Worm (Caenorhabditis elegans) whole organism, L3 larva: Measurements from ENCODE around the gene tpi-1.

Experiments
- ZK546.5 ChIP-seq: sonication (generic microtip); optimal IDR thresholded peaks from 2 replicates; lab custom pipeline; 2017; ENCODE audit warnings: missing biosample characterization, missing genetic modification characterization
- ama-1 ChIP-seq: fragments of 150-350 bp; optimal IDR thresholded peaks from 2 replicates; lab custom pipeline; 2018
- ceh-28 ChIP-seq: fragments of 150-350 bp; optimal IDR thresholded peaks from 2 replicates; lab custom pipeline; 2014; ENCODE audit warnings: missing biosample characterization, missing genetic modification reagents, missing genetic modification characterization
- ceh-9 ChIP-seq: sonication (generic microtip); optimal IDR thresholded peaks from 2 replicates; lab custom pipeline; 2018; ENCODE audit warnings: missing biosample characterization, missing genetic modification characterization
- daf-12 ChIP-seq: fragments of 150-350 bp; optimal IDR thresholded peaks from 2 replicates; lab custom pipeline; 2014; ENCODE audit warnings: missing biosample characterization, missing genetic modification reagents, missing genetic modification characterization
- elt-1 ChIP-seq: fragments of 150-350 bp; optimal IDR thresholded peaks from 2 replicates; lab custom pipeline; 2014; ENCODE audit warnings: missing biosample characterization, missing genetic modification characterization
- elt-2 ChIP-seq: sonication (generic microtip); optimal IDR thresholded peaks from 2 replicates; lab custom pipeline; 2016; ENCODE audit warnings: missing genetic modification reagents, mild to moderate bottlenecking, missing genetic modification characterization, missing compliant biosample characterization
- elt-3 ChIP-seq, 3 experiments: fragments of 150-350 bp in 1 of 3; sonication (generic microtip) in 2 of 3; optimal IDR thresholded peaks; 2 replicates in 2 of 3; 4 replicates in 1 of 3; lab custom pipeline; 2014 to 2017; ENCODE audit warnings: missing biosample characterization in 3 of 3, missing genetic modification characterization in 3 of 3
- eor-1 ChIP-seq, 2 experiments: fragments of 150-350 bp; optimal IDR thresholded peaks; 2 replicates each; lab custom pipeline; 2014 to 2018; ENCODE audit warnings: missing biosample characterization in 2 of 2, missing genetic modification characterization in 2 of 2
- fkh-2 ChIP-seq: fragments of 150-350 bp; optimal IDR thresholded peaks from 2 replicates; lab custom pipeline; 2014; ENCODE audit warnings: missing biosample characterization, missing genetic modification reagents, missing genetic modification characterization
- hmg-11 ChIP-seq: sonication (generic microtip); optimal IDR thresholded peaks from 2 replicates; lab custom pipeline; 2016; ENCODE audit warnings: missing genetic modification characterization, missing compliant biosample characterization
- jun-1 ChIP-seq: fragments of 150-350 bp; optimal IDR thresholded peaks from 2 replicates; lab custom pipeline; 2014; ENCODE audit warnings: missing biosample characterization, missing genetic modification reagents, missing genetic modification characterization
- lin-15B ChIP-seq: fragments of 150-350 bp; optimal IDR thresholded peaks from 2 replicates; lab custom pipeline; 2014; ENCODE audit warnings: missing biosample characterization, missing genetic modification characterization
- lsy-12 ChIP-seq: sonication (generic microtip); optimal IDR thresholded peaks from 2 replicates; lab custom pipeline; 2016; ENCODE audit warnings: mild to moderate bottlenecking, missing genetic modification characterization, missing compliant biosample characterization
- mdl-1 ChIP-seq: fragments of 150-350 bp; optimal IDR thresholded peaks from 2 replicates; lab custom pipeline; 2014; ENCODE audit warnings: missing biosample characterization, missing genetic modification characterization
- mml-1 ChIP-seq: fragments of 150-350 bp; sonication (generic microtip); optimal IDR thresholded peaks from 3 replicates; lab custom pipeline; 2014; ENCODE audit warnings: missing biosample characterization, missing genetic modification characterization
- nfya-1 ChIP-seq: sonication (generic microtip); optimal IDR thresholded peaks from 2 replicates; lab custom pipeline; 2017; ENCODE audit warnings: missing genetic modification characterization, mild to moderate bottlenecking, missing compliant biosample characterization, antibody characterized with exemption, moderate library complexity; ENCODE audit not compliant: insufficient read depth
- nhr-11 ChIP-seq: fragments of 150-350 bp; optimal IDR thresholded peaks from 2 replicates; lab custom pipeline; 2014; ENCODE audit warnings: missing biosample characterization, missing genetic modification characterization
- nhr-23 ChIP-seq: fragments of 150-350 bp; optimal IDR thresholded peaks from 2 replicates; lab custom pipeline; 2014; ENCODE audit warnings: missing biosample characterization, missing genetic modification reagents, missing genetic modification characterization
- nhr-28 ChIP-seq: fragments of 150-350 bp; optimal IDR thresholded peaks from 2 replicates; lab custom pipeline; 2014; ENCODE audit warnings: missing biosample characterization, missing genetic modification characterization
- nhr-43 ChIP-seq: sonication (generic microtip); optimal IDR thresholded peaks from 2 replicates; lab custom pipeline; 2016; ENCODE audit warnings: mild to moderate bottlenecking, missing genetic modification characterization, missing compliant biosample characterization; ENCODE audit not compliant: poor library complexity, severe bottlenecking
- nhr-67 ChIP-seq: fragments of 150-350 bp; optimal IDR thresholded peaks from 2 replicates; lab custom pipeline; 2014; ENCODE audit warnings: missing biosample characterization, missing genetic modification characterization
- pha-4 ChIP-seq: fragments of 150-350 bp; optimal IDR thresholded peaks from 2 replicates; lab custom pipeline; 2014; ENCODE audit warnings: missing biosample characterization, missing genetic modification reagents, missing genetic modification characterization
- pqm-1 ChIP-seq: fragments of 150-350 bp; optimal IDR thresholded peaks from 2 replicates; lab custom pipeline; 2017; ENCODE audit warnings: missing biosample characterization, missing genetic modification characterization, inconsistent platforms
- sea-2 ChIP-seq: fragments of 150-350 bp; sonication (generic microtip); optimal IDR thresholded peaks from 4 replicates; lab custom pipeline; 2014; ENCODE audit warnings: missing biosample characterization, missing genetic modification reagents, missing genetic modification characterization
- skn-1 ChIP-seq: fragments of 150-350 bp; optimal IDR thresholded peaks from 2 replicates; lab custom pipeline; 2014; ENCODE audit warnings: missing biosample characterization, missing genetic modification characterization
- snpc-4 ChIP-seq: fragments of 150-350 bp; optimal IDR thresholded peaks from 2 replicates; lab custom pipeline; 2014; ENCODE audit warnings: missing biosample characterization, missing genetic modification characterization
- tbx-2 ChIP-seq: sonication (generic microtip); optimal IDR thresholded peaks from 2 replicates; lab custom pipeline; 2016; ENCODE audit warnings: mild to moderate bottlenecking, missing genetic modification characterization, missing compliant biosample characterization
- unc-39 ChIP-seq: sonication (generic microtip); optimal IDR thresholded peaks from 4 replicates; lab custom pipeline; 2017; ENCODE audit warnings: missing biosample characterization, missing genetic modification characterization
- unc-62 ChIP-seq: fragments of 150-350 bp; sonication (generic microtip); optimal IDR thresholded peaks from 4 replicates; lab custom pipeline; 2014; ENCODE audit warnings: missing biosample characterization, missing genetic modification reagents, missing genetic modification characterization
- zag-1 ChIP-seq: fragments of 150-350 bp; optimal IDR thresholded peaks from 2 replicates; lab custom pipeline; 2014; ENCODE audit warnings: missing biosample characterization, missing genetic modification characterization
- ztf-11 ChIP-seq: fragments of 150-350 bp; optimal IDR thresholded peaks from 2 replicates; lab custom pipeline; 2014; ENCODE audit warnings: missing biosample characterization, missing genetic modification characterization
- ztf-4 ChIP-seq: fragments of 150-350 bp; optimal IDR thresholded peaks from 2 replicates; lab custom pipeline; 2014; ENCODE audit warnings: missing biosample characterization, missing genetic modification characterization

tpi-1 gene

ce11 chrII:12028707-12029106 lies 10.2 kb downstream of the tpi-1 start:
- peak; percentile 47 for TF ChIP-seq ceh-28 (tag; lab: Kevin White, UChicago)
- no peak for TF ChIP-seq zag-1
- no peak for TF ChIP-seq ZK546.5 (tag; lab: Kevin White, UChicago)

ce11 chrII:12027697-12028245 lies 11.2 kb downstream of the tpi-1 start, which contains the start of gene Y17G7B.8:
Gene Y17G7B.8 (minus strand): TSS chrII:12027747.
- TF ChIP-seq elt-2 (tag; lab: Kevin White, UChicago) (peak; percentile 84), ceh-9 (tag; lab: Kevin White, UChicago) (no peak), nhr-43 (tag; lab: Kevin White, UChicago) (no peak), hmg-11 (tag; lab: Kevin White, UChicago) (no peak), pha-4 (tag; lab: Kevin White, UChicago) (peak; percentile 91), nhr-23 (tag; lab: Kevin White, UChicago) (no peak), ztf-11 (tag; lab: Kevin White, UChicago) (no peak), pqm-1 (tag; lab: Kevin White, UChicago) (peak; percentile 48), daf-12 (tag; lab: Kevin White, UChicago) (no peak), mml-1 (no peak), zag-1 (no peak), tbx-2 (tag; lab: Kevin White, UChicago) (no peak), snpc-4 (tag; lab: Kevin White, UChicago) (no peak), unc-62 (GFP tag; lab: Kevin White, UChicago) (no peak), nhr-28 (tag; lab: Kevin White, UChicago) (no peak), fkh-2 (tag; lab: Kevin White, UChicago) (no peak), nfya-1 (tag; lab: Kevin White, UChicago) (no peak), jun-1 (tag; lab: Kevin White, UChicago) (no peak), unc-39 (no peak), eor-1 (tag; optimal IDR thresholded peaks at IDR 0.05; lab: Kevin White, UChicago) (no peak), skn-1 (tag; lab: Kevin White, UChicago) (no peak), sea-2 (no peak), elt-1 (no peak), lsy-12 (tag; lab: Kevin White, UChicago) (no peak), nhr-67 (tag; lab: Kevin White, UChicago) (no peak), ztf-4 (tag; lab: Kevin White, UChicago) (no peak), elt-3 (tag; optimal IDR thresholded peaks at IDR 0.05; lab: Kevin White, UChicago) (no peak), nhr-11 (tag; lab: Kevin White, UChicago) (no peak), mdl-1 (tag; lab: Kevin White, UChicago) (no peak), ceh-28 (tag; lab: Kevin White, UChicago) (peak; percentile 10)

- TF ChIP-seq mdl-1 (tag; lab: Kevin White, UChicago): no peak
- no peak for TF ChIP-seq unc-62 (GFP tag; lab: Kevin White, UChicago)
- TF ChIP-seq pha-4 (tag; lab: Kevin White, UChicago): peak; percentile 10
- peak; percentile 34 for TF ChIP-seq hmg-11 (tag; lab: Kevin White, UChicago)
- TF ChIP-seq nfya-1 (tag; lab: Kevin White, UChicago): peak; percentile 15
- TF ChIP-seq lin-15B: peak; percentile 4
Measured at ce11 chrII:12023315-12023878, 15.5 kb downstream of the tpi-1 start, which contains the start of gene Y17G7B.12. Gene Y17G7B.12 (plus strand): TSS chrII:12023861.

DNA sequence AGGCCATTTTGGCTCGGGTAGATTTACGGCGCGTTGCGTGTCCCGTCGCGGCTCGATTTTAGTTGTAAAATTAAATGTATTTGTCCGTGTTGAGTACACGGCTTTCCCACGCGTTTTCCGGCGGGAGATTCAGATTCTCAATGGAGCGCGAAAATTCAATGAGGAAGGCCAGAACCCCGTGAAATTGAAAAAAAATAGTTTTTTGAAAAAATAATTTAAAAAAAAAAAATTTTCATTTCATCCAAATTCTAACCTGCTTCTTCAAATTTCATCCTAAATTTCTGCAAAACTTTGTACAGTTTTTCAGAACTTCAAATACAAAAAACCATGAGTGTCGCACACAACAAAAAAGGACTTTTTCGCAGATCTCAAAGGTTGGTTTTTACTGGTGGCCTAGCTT lies 30.2 kb downstream of the tpi-1 start, which contains the start of gene glb-29:
Gene glb-29 (plus strand): TSS at position 301 of the 400 bp plus-strand sequence.
- TF ChIP-seq nhr-28 (tag; lab: Kevin White, UChicago) (no peak), snpc-4 (tag; lab: Kevin White, UChicago) (no peak), ama-1 (lab: Kevin White, UChicago) (no peak)
